Fruit fly (Drosophila melanogaster) whole organism, embryonic: ENCODE data around the gene Ac3.

ENCODE experiments used
- ATbp ChIP-seq: fragments of 200-800 bp; sonication (Bioruptor generic); optimal IDR thresholded peaks from 2 replicates; lab custom pipeline; 2017; ENCODE audit warnings: missing biosample characterization, mild to moderate bottlenecking, missing genetic modification characterization, missing genetic modification reagents
- Atf-2 ChIP-seq: fragments of 200-800 bp; sonication (Bioruptor generic); optimal IDR thresholded peaks from 2 replicates; lab custom pipeline; 2016; ENCODE audit warnings: missing biosample characterization, missing genetic modification characterization
- BEAF-32 ChIP-seq: fragments of 200-800 bp; sonication (Bioruptor generic); optimal IDR thresholded peaks from 3 replicates; lab custom pipeline; 2017; ENCODE audit warnings: missing biosample characterization, missing genetic modification characterization, mild to moderate bottlenecking, moderate library complexity, missing genetic modification reagents
- Bgb ChIP-seq: fragments of 200-800 bp; sonication (Bioruptor generic); IDR thresholded peaks from 2 replicates; pipeline ENCODE4 v1.3.6; 2022; ENCODE audit warnings: missing biosample characterization, missing genetic modification characterization; ENCODE audit not compliant: partially characterized antibody
- C15 ChIP-seq: fragments of 200-800 bp; sonication (Bioruptor generic); IDR thresholded peaks from 3 replicates; pipeline ENCODE4 v1.3.6; 2022; ENCODE audit warnings: missing biosample characterization, missing genetic modification characterization
- CG1024 ChIP-seq: fragments of 200-800 bp; sonication (Bioruptor generic); IDR thresholded peaks from 2 replicates; pipeline ENCODE4 v1.3.6; 2022; ENCODE audit warnings: missing biosample characterization, missing genetic modification characterization
- CG10979 ChIP-seq: fragments of 200-800 bp; sonication (Bioruptor generic); optimal IDR thresholded peaks from 2 replicates; lab custom pipeline; 2018; ENCODE audit warnings: missing biosample characterization, mild to moderate bottlenecking, missing genetic modification characterization, moderate library complexity
- CG11085 ChIP-seq: fragments of 200-800 bp; sonication (Bioruptor generic); IDR thresholded peaks from 2 replicates; pipeline ENCODE4 v1.3.6; 2022; ENCODE audit warnings: missing biosample characterization, missing genetic modification characterization
- CG14014 ChIP-seq: fragments of 200-800 bp; sonication (Bioruptor generic); IDR thresholded peaks from 2 replicates; pipeline ENCODE4 v1.3.6; 2022; ENCODE audit warnings: missing biosample characterization, missing genetic modification characterization
- CG14860 ChIP-seq: fragments of 200-800 bp; sonication (Bioruptor generic); IDR thresholded peaks from 3 replicates; pipeline ENCODE4 v1.3.6; 2022; ENCODE audit warnings: missing biosample characterization, missing genetic modification characterization; ENCODE audit not compliant: partially characterized antibody
- CG15479 ChIP-seq: fragments of 200-800 bp; sonication (Bioruptor generic); optimal IDR thresholded peaks from 3 replicates; lab custom pipeline; 2019; ENCODE audit warnings: missing biosample characterization, mild to moderate bottlenecking, missing genetic modification characterization, moderate library complexity
- CG16813 ChIP-seq: fragments of 200-800 bp; sonication (Bioruptor generic); IDR thresholded peaks from 3 replicates; pipeline ENCODE4 v1.3.6; 2022; ENCODE audit warnings: missing biosample characterization, missing genetic modification characterization; ENCODE audit not compliant: partially characterized antibody
- CG2129 ChIP-seq: fragments of 200-800 bp; sonication (Bioruptor generic); IDR thresholded peaks from 2 replicates; pipeline ENCODE4 v1.3.6; 2022; ENCODE audit warnings: missing biosample characterization, missing genetic modification characterization; ENCODE audit not compliant: partially characterized antibody
- CG31224 ChIP-seq: fragments of 200-800 bp; sonication (Bioruptor generic); IDR thresholded peaks from 2 replicates; pipeline ENCODE4 v1.3.6; 2022; ENCODE audit warnings: missing biosample characterization, missing genetic modification characterization
- CG4854 ChIP-seq: fragments of 200-800 bp; sonication (Bioruptor generic); optimal IDR thresholded peaks from 2 replicates; lab custom pipeline; 2016; ENCODE audit warnings: missing biosample characterization, missing genetic modification characterization, inconsistent platforms
- CG6689 ChIP-seq: fragments of 200-800 bp; sonication (Bioruptor generic); IDR thresholded peaks from 2 replicates; pipeline ENCODE4 v1.3.6; 2022; ENCODE audit warnings: missing biosample characterization, missing genetic modification characterization
- CG6791 ChIP-seq: fragments of 200-800 bp; sonication (Bioruptor generic); IDR thresholded peaks from 3 replicates; pipeline ENCODE4 v1.3.6; 2022; ENCODE audit warnings: missing biosample characterization, missing genetic modification characterization; ENCODE audit not compliant: partially characterized antibody
- CG7963 ChIP-seq: fragments of 200-800 bp; sonication (Bioruptor generic); IDR thresholded peaks from 3 replicates; pipeline ENCODE4 v1.3.6; 2022; ENCODE audit warnings: missing biosample characterization, missing genetic modification characterization; ENCODE audit not compliant: partially characterized antibody
- CG9215 ChIP-seq: fragments of 200-800 bp; sonication (Bioruptor generic); IDR thresholded peaks from 2 replicates; pipeline ENCODE4 v1.3.6; 2022; ENCODE audit warnings: missing biosample characterization, missing genetic modification characterization
- CTCF ChIP-seq: fragments of 200-800 bp; sonication (Bioruptor generic); optimal IDR thresholded peaks from 2 replicates; lab custom pipeline; 2017; ENCODE audit warnings: missing biosample characterization, mild to moderate bottlenecking, missing genetic modification characterization, moderate library complexity
- Chrac-16 ChIP-seq: fragments of 200-800 bp; sonication (Bioruptor generic); optimal IDR thresholded peaks from 3 replicates; lab custom pipeline; 2016; ENCODE audit warnings: missing biosample characterization, missing genetic modification characterization
- Deaf1 ChIP-seq: fragments of 200-800 bp; optimal IDR thresholded peaks from 3 replicates; lab custom pipeline; 2019; ENCODE audit warnings: missing biosample characterization, mild to moderate bottlenecking, missing genetic modification characterization, moderate library complexity
- HHEX ChIP-seq: fragments of 200-800 bp; sonication (Bioruptor generic); optimal IDR thresholded peaks from 3 replicates; lab custom pipeline; 2017; ENCODE audit warnings: missing biosample characterization, mild to moderate bottlenecking, missing genetic modification characterization, missing genetic modification reagents
- HLH4C ChIP-seq: fragments of 200-800 bp; sonication (Bioruptor generic); IDR thresholded peaks from 3 replicates; pipeline ENCODE4 v1.3.6; 2022; ENCODE audit warnings: missing biosample characterization, missing genetic modification characterization; ENCODE audit not compliant: partially characterized antibody
- Hr51 ChIP-seq, 2 experiments: fragments of 200-800 bp; sonication (Bioruptor generic); optimal IDR thresholded peaks; 2 replicates in 1 of 2; 3 replicates in 1 of 2; lab custom pipeline; 2016 to 2018; ENCODE audit warnings: missing biosample characterization in 2 of 2, missing genetic modification characterization in 2 of 2, mild to moderate bottlenecking in 1 of 2, moderate library complexity in 1 of 2
- MBD-R2 ChIP-seq: fragments of 200-800 bp; sonication (Bioruptor generic); IDR thresholded peaks from 2 replicates; pipeline ENCODE4 v1.3.6; 2022; ENCODE audit warnings: missing biosample characterization, missing genetic modification characterization
- Max ChIP-seq: fragments of 200-800 bp; sonication (Bioruptor generic); optimal IDR thresholded peaks from 2 replicates; lab custom pipeline; 2016; ENCODE audit warnings: missing biosample characterization, mild to moderate bottlenecking, missing genetic modification characterization
- Med ChIP-seq: fragments of 200-800 bp; sonication (Bioruptor generic); peaks from one replicate; lab custom pipeline; 2016; ENCODE audit warnings: missing biosample characterization, missing genetic modification characterization, mild to moderate bottlenecking, inconsistent platforms, moderate library complexity
- Pdp1 ChIP-seq, 2 experiments: fragments of 200-800 bp; sonication (Bioruptor generic); optimal IDR thresholded peaks; 3 replicates each; lab custom pipeline; 2016; ENCODE audit warnings: missing biosample characterization in 2 of 2, missing genetic modification characterization in 2 of 2, mild to moderate bottlenecking in 1 of 2, moderate library complexity in 1 of 2
- Scr ChIP-seq: fragments of 200-800 bp; sonication (Bioruptor generic); IDR thresholded peaks from 2 replicates; pipeline ENCODE4 v1.3.6; 2022; ENCODE audit warnings: missing biosample characterization, missing genetic modification characterization; ENCODE audit not compliant: partially characterized antibody
- Side ChIP-seq: fragments of 200-800 bp; sonication (Bioruptor generic); optimal IDR thresholded peaks from 2 replicates; lab custom pipeline; 2016; ENCODE audit warnings: missing biosample characterization, missing genetic modification characterization
- Sry-δ ChIP-seq: fragments of 200-800 bp; sonication (Bioruptor generic); optimal IDR thresholded peaks from 2 replicates; lab custom pipeline; 2016; ENCODE audit warnings: missing biosample characterization, missing genetic modification characterization
- Vsx1 ChIP-seq: fragments of 200-800 bp; sonication (Bioruptor generic); optimal IDR thresholded peaks from 2 replicates; lab custom pipeline; 2017; ENCODE audit warnings: missing biosample characterization, mild to moderate bottlenecking, missing genetic modification characterization, missing genetic modification reagents
- ato ChIP-seq: fragments of 200-800 bp; sonication (Bioruptor generic); IDR thresholded peaks from 2 replicates; pipeline ENCODE4 v1.3.6; 2022; ENCODE audit warnings: missing biosample characterization, missing genetic modification characterization; ENCODE audit not compliant: partially characterized antibody
- fd3F ChIP-seq: fragments of 200-800 bp; sonication (Bioruptor generic); optimal IDR thresholded peaks from 2 replicates; lab custom pipeline; 2018; ENCODE audit warnings: missing biosample characterization, mild to moderate bottlenecking, missing genetic modification characterization, moderate library complexity
- grau ChIP-seq: fragments of 200-800 bp; optimal IDR thresholded peaks from 3 replicates; lab custom pipeline; 2019; ENCODE audit warnings: missing biosample characterization, mild to moderate bottlenecking, missing genetic modification characterization, moderate library complexity
- hb ChIP-seq: fragments of 200-800 bp; sonication (Bioruptor generic); IDR thresholded peaks from 3 replicates; pipeline ENCODE4 v1.3.6; 2022; ENCODE audit warnings: missing biosample characterization, missing genetic modification characterization; ENCODE audit not compliant: partially characterized antibody
- inv ChIP-seq: fragments of 200-800 bp; sonication (Bioruptor generic); IDR thresholded peaks from 2 replicates; pipeline ENCODE4 v1.3.6; 2022; ENCODE audit warnings: missing biosample characterization, missing genetic modification characterization; ENCODE audit not compliant: partially characterized antibody
- jumu ChIP-seq: fragments of 200-800 bp; sonication (Bioruptor generic); optimal IDR thresholded peaks from 3 replicates; lab custom pipeline; 2016; ENCODE audit warnings: missing biosample characterization, missing genetic modification characterization
- mld ChIP-seq: fragments of 200-800 bp; sonication (Bioruptor generic); IDR thresholded peaks from 3 replicates; pipeline ENCODE4 v1.3.6; 2022; ENCODE audit warnings: missing biosample characterization, missing genetic modification characterization; ENCODE audit not compliant: partially characterized antibody
- nerfin-2 ChIP-seq: fragments of 200-800 bp; sonication (Bioruptor generic); IDR thresholded peaks from 2 replicates; pipeline ENCODE4 v1.3.6; 2022; ENCODE audit warnings: missing biosample characterization, missing genetic modification characterization; ENCODE audit not compliant: partially characterized antibody
- oc ChIP-seq: fragments of 200-800 bp; sonication (Bioruptor generic); optimal IDR thresholded peaks from 2 replicates; lab custom pipeline; 2018; ENCODE audit warnings: missing biosample characterization, mild to moderate bottlenecking, missing genetic modification characterization, moderate library complexity
- onecut ChIP-seq: fragments of 200-800 bp; sonication (Bioruptor generic); IDR thresholded peaks from 2 replicates; pipeline ENCODE4 v1.3.6; 2022; ENCODE audit warnings: missing biosample characterization, missing genetic modification characterization
- pita ChIP-seq: fragments of 200-800 bp; sonication (Bioruptor generic); optimal IDR thresholded peaks from 2 replicates; lab custom pipeline; 2017; ENCODE audit warnings: missing biosample characterization, mild to moderate bottlenecking, missing genetic modification characterization
- ranshi ChIP-seq: fragments of 200-800 bp; sonication (Bioruptor generic); IDR thresholded peaks from 2 replicates; pipeline ENCODE4 v1.3.6; 2022; ENCODE audit warnings: missing biosample characterization, missing genetic modification characterization
- row ChIP-seq: fragments of 200-800 bp; sonication (Bioruptor generic); IDR thresholded peaks from 3 replicates; pipeline ENCODE4 v1.3.6; 2022; ENCODE audit warnings: missing biosample characterization, missing genetic modification characterization
- scrt ChIP-seq: fragments of 200-800 bp; sonication (Bioruptor generic); optimal IDR thresholded peaks from 2 replicates; lab custom pipeline; 2018; ENCODE audit warnings: missing biosample characterization, mild to moderate bottlenecking, missing genetic modification characterization, moderate library complexity
- tna ChIP-seq: fragments of 200-800 bp; sonication (Bioruptor generic); IDR thresholded peaks from 2 replicates; pipeline ENCODE4 v1.3.6; 2022; ENCODE audit warnings: missing biosample characterization, missing genetic modification characterization; ENCODE audit not compliant: partially characterized antibody
- vnd ChIP-seq: fragments of 200-800 bp; sonication (Bioruptor generic); IDR thresholded peaks from 3 replicates; pipeline ENCODE4 v1.3.6; 2022; ENCODE audit warnings: missing biosample characterization, missing genetic modification characterization; ENCODE audit not compliant: partially characterized antibody

The Ac3 gene

DNA sequence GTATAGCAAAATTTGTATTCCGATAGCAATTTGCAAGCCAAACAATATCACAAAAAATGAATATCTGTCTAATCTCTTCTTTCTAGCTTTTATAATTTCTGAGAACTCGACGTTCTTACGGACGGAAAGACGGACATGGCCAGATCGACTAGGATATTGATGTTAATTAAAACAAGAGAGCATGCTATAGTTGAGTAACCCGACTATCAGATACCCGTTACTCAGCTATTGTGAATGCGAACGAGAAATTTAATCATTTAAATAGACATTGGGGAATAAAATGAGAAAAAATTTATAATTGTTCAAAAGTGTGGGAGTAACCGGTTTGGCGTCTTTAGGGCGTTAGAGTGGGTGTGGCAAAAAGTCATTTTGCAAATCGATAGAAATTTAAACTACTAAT is 11.9 kb upstream of the Ac3 start:
- peak; percentile 70; the same call in 2 of the 3 replicates for TF ChIP-seq HLH4C (GFP tag; lab: Robert Waterston, UW)
- peak; percentile 36; the same call in 1 of the 2 replicates for TF ChIP-seq inv (GFP tag; lab: Robert Waterston, UW)
- TF ChIP-seq pita (GFP tag; lab: Kevin White, UChicago): no peak
- no peak for TF ChIP-seq Hr51 (GFP tag; optimal IDR thresholded peaks at IDR 0.05; lab: Kevin White, UChicago)
- TF ChIP-seq Scr (GFP tag; lab: Robert Waterston, UW): peak; percentile 41; the same call in 1 of the 2 replicates
- peak; percentile 60; the same call in 2 of the 3 replicates for TF ChIP-seq hb (GFP tag; lab: Robert Waterston, UW)
- TF ChIP-seq CG15479: no peak
- peak; percentile 46; the same call in 1 of the 3 replicates for TF ChIP-seq CG14860 (GFP tag; lab: Robert Waterston, UW)
- TF ChIP-seq fd3F (GFP tag; lab: Kevin White, UChicago): no peak
- no peak for TF ChIP-seq C15 (GFP tag; lab: Robert Waterston, UW)
- TF ChIP-seq CG7963: peak; percentile 35; the same call in 1 of the 3 replicates
- no peak for TF ChIP-seq BEAF-32 (GFP tag; lab: Kevin White, UChicago)
- no peak for TF ChIP-seq Atf-2
- no peak for TF ChIP-seq CG6689 (GFP tag; lab: Robert Waterston, UW)
- TF ChIP-seq MBD-R2 (GFP tag; lab: Robert Waterston, UW): no peak
- peak; percentile 69 for TF ChIP-seq CG16813
- no peak for TF ChIP-seq Max
- no peak for TF ChIP-seq CG4854 (GFP tag; lab: Kevin White, UChicago)
- no peak for TF ChIP-seq oc (tag; lab: Kevin White, UChicago)
- TF ChIP-seq CG11085: no peak
- no peak for TF ChIP-seq HHEX (GFP tag; lab: Kevin White, UChicago)
- TF ChIP-seq vnd: peak; percentile 38; the same call in 2 of the 3 replicates
- no peak for TF ChIP-seq ranshi (GFP tag; lab: Robert Waterston, UW)
- 0 out of 3 replicates have a peak, but pooled peaks have one; percentile 62 for TF ChIP-seq mld (GFP tag; lab: Robert Waterston, UW)
- peak; percentile 56; the same call in 2 of the 3 replicates for TF ChIP-seq CG6791 (GFP tag; lab: Robert Waterston, UW)
- peak; percentile 40; the same call in 1 of the 2 replicates for TF ChIP-seq tna (GFP tag; lab: Robert Waterston, UW)
- TF ChIP-seq CG9215 (GFP tag; lab: Robert Waterston, UW): no peak
- no peak for TF ChIP-seq jumu
- TF ChIP-seq ato (GFP tag; lab: Robert Waterston, UW): peak; percentile 35; the same call in 1 of the 2 replicates
- TF ChIP-seq Vsx1 (GFP tag; lab: Kevin White, UChicago): no peak
- TF ChIP-seq nerfin-2 (GFP tag; lab: Robert Waterston, UW): peak; percentile 34; the same call in 1 of the 2 replicates
- no peak for TF ChIP-seq Chrac-16
- no peak for TF ChIP-seq Pdp1 (GFP tag; optimal IDR thresholded peaks at IDR 0.05; lab: Kevin White, UChicago)
- TF ChIP-seq CG31224: no peak
- no peak for TF ChIP-seq Sry-δ

- TF ChIP-seq tna (GFP tag; lab: Robert Waterston, UW) (peak; percentile 64), CG2129 (no peak), grau (tag; lab: Kevin White, UChicago) (no peak), CG1024 (GFP tag; lab: Robert Waterston, UW) (no peak), CG14014 (GFP tag; lab: Robert Waterston, UW) (no peak), scrt (GFP tag; lab: Kevin White, UChicago) (no peak), onecut (GFP tag; lab: Robert Waterston, UW) (no peak), ATbp (GFP tag; lab: Kevin White, UChicago) (no peak), Side (GFP tag; lab: Kevin White, UChicago) (no peak), Bgb (GFP tag; lab: Robert Waterston, UW) (0 out of 2 replicates have a peak, but pooled peaks have one; percentile 37), row (GFP tag; lab: Robert Waterston, UW) (0 out of 3 replicates have a peak, but pooled peaks have one; percentile 34), Deaf1 (tag; lab: Kevin White, UChicago) (no peak), CG6791 (GFP tag; lab: Robert Waterston, UW) (peak; percentile 44; the same call in 1 of the 3 replicates), Med (GFP tag; lab: Kevin White, UChicago) (peak; percentile 51), CG10979 (tag; lab: Kevin White, UChicago) (no peak), CTCF (no peak)
These were observed 10.3 kb upstream of the Ac3 start for dm6 chr2L:21622062-21622589.
